Worm (Caenorhabditis elegans) whole organism, L2 larva: ENCODE data around the gene T14B4.8.

Experiments
- F13H6.1 ChIP-seq: sonication (generic microtip); optimal IDR thresholded peaks from 2 replicates; lab custom pipeline; 2016; ENCODE audit warnings: missing genetic modification characterization, missing compliant biosample characterization
- R02D3.7 ChIP-seq: fragments of 150-350 bp; optimal IDR thresholded peaks from 2 replicates; lab custom pipeline; 2014; ENCODE audit warnings: missing biosample characterization, missing genetic modification characterization
- Y55F3AM.14 ChIP-seq: fragments of 200-800 bp; sonication (Bioruptor generic); optimal IDR thresholded peaks from 2 replicates; lab custom pipeline; 2018; ENCODE audit warnings: mild to moderate bottlenecking, missing genetic modification characterization, missing compliant biosample characterization
- aly-2 ChIP-seq: fragments of 150-350 bp; optimal IDR thresholded peaks from 2 replicates; lab custom pipeline; 2014; ENCODE audit warnings: missing biosample characterization, missing genetic modification characterization
- ama-1 ChIP-seq: fragments of 150-350 bp; optimal IDR thresholded peaks from 2 replicates; lab custom pipeline; 2018; ENCODE audit warnings: inconsistent platforms
- blmp-1 ChIP-seq: sonication (generic microtip); optimal IDR thresholded peaks from 2 replicates; lab custom pipeline; 2017; ENCODE audit warnings: missing genetic modification characterization, mild to moderate bottlenecking, missing compliant biosample characterization, antibody characterized with exemption, moderate library complexity; ENCODE audit not compliant: insufficient read depth
- crh-2 ChIP-seq: sonication (generic microtip); optimal IDR thresholded peaks from 2 replicates; lab custom pipeline; 2017; ENCODE audit warnings: missing biosample characterization, missing genetic modification characterization
- egl-27 ChIP-seq: sonication (generic microtip); optimal IDR thresholded peaks from 3 replicates; lab custom pipeline; 2017; ENCODE audit warnings: missing biosample characterization, missing genetic modification reagents, missing genetic modification characterization
- elt-1 ChIP-seq: fragments of 150-350 bp; optimal IDR thresholded peaks from 2 replicates; lab custom pipeline; 2014; ENCODE audit warnings: missing biosample characterization, missing genetic modification characterization
- elt-3 ChIP-seq: sonication (generic microtip); optimal IDR thresholded peaks from 2 replicates; lab custom pipeline; 2017; ENCODE audit warnings: missing biosample characterization, missing genetic modification characterization
- fos-1 ChIP-seq: fragments of 150-350 bp; optimal IDR thresholded peaks from 2 replicates; lab custom pipeline; 2014; ENCODE audit warnings: missing biosample characterization, missing genetic modification characterization
- gmeb-1 ChIP-seq: fragments of 150-350 bp; optimal IDR thresholded peaks from 2 replicates; lab custom pipeline; 2014; ENCODE audit warnings: missing biosample characterization, missing genetic modification characterization
- lin-13 ChIP-seq: fragments of 150-350 bp; optimal IDR thresholded peaks from 2 replicates; lab custom pipeline; 2014; ENCODE audit warnings: missing biosample characterization, missing genetic modification reagents, missing genetic modification characterization
- lsy-2 ChIP-seq, 2 experiments: fragments of 150-350 bp in 1 of 2; sonication (generic microtip) in 1 of 2; optimal IDR thresholded peaks; 2 replicates each; lab custom pipeline; 2014 to 2017; ENCODE audit warnings: missing biosample characterization in 2 of 2, missing genetic modification characterization in 2 of 2
- mbf-1 ChIP-seq: sonication (generic microtip); optimal IDR thresholded peaks from 2 replicates; lab custom pipeline; 2017; ENCODE audit warnings: missing biosample characterization, missing genetic modification characterization
- mdl-1 ChIP-seq, 2 experiments: fragments of 150-350 bp in 1 of 2; sonication (generic microtip) in 1 of 2; optimal IDR thresholded peaks; 2 replicates each; lab custom pipeline; 2017; ENCODE audit warnings: missing biosample characterization in 2 of 2, missing genetic modification characterization in 2 of 2
- nhr-11 ChIP-seq: fragments of 150-350 bp; optimal IDR thresholded peaks from 2 replicates; lab custom pipeline; 2014; ENCODE audit warnings: missing biosample characterization, missing genetic modification characterization
- nhr-12 ChIP-seq: fragments of 150-350 bp; optimal IDR thresholded peaks from 2 replicates; lab custom pipeline; 2014; ENCODE audit warnings: missing biosample characterization, missing genetic modification characterization
- nhr-129 ChIP-seq: fragments of 150-350 bp; optimal IDR thresholded peaks from 2 replicates; lab custom pipeline; 2014; ENCODE audit warnings: missing biosample characterization, missing genetic modification characterization
- nhr-21 ChIP-seq: fragments of 150-350 bp; optimal IDR thresholded peaks from 2 replicates; lab custom pipeline; 2014; ENCODE audit warnings: missing biosample characterization, missing genetic modification characterization
- nhr-23 ChIP-seq: fragments of 150-350 bp; optimal IDR thresholded peaks from 2 replicates; lab custom pipeline; 2014; ENCODE audit warnings: missing biosample characterization, missing genetic modification reagents, missing genetic modification characterization
- nhr-25 ChIP-seq: fragments of 150-350 bp; sonication (generic microtip); optimal IDR thresholded peaks from 3 replicates; lab custom pipeline; 2014; ENCODE audit warnings: missing biosample characterization, missing genetic modification characterization
- nhr-6 ChIP-seq: fragments of 150-350 bp; optimal IDR thresholded peaks from 2 replicates; lab custom pipeline; 2014; ENCODE audit warnings: missing biosample characterization, missing genetic modification characterization
- nhr-77 ChIP-seq: fragments of 150-350 bp; optimal IDR thresholded peaks from 2 replicates; lab custom pipeline; 2014; ENCODE audit warnings: missing biosample characterization, missing genetic modification characterization
- peb-1 ChIP-seq: fragments of 150-350 bp; optimal IDR thresholded peaks from 2 replicates; lab custom pipeline; 2014; ENCODE audit warnings: missing biosample characterization, missing genetic modification characterization
- sem-4 ChIP-seq: fragments of 150-350 bp; optimal IDR thresholded peaks from 2 replicates; lab custom pipeline; 2014; ENCODE audit warnings: missing biosample characterization, missing genetic modification reagents, missing genetic modification characterization
- skn-1 ChIP-seq: sonication (generic microtip); optimal IDR thresholded peaks from 2 replicates; lab custom pipeline; 2017; ENCODE audit warnings: missing biosample characterization, missing genetic modification characterization
- sma-3 ChIP-seq: sonication (generic microtip); optimal IDR thresholded peaks from 2 replicates; lab custom pipeline; 2016; ENCODE audit warnings: missing genetic modification reagents, missing genetic modification characterization, missing compliant biosample characterization
- sma-9 ChIP-seq, 2 experiments: fragments of 150-350 bp in 1 of 2; sonication (generic microtip) in 1 of 2; optimal IDR thresholded peaks; 2 replicates each; lab custom pipeline; 2014 to 2016; ENCODE audit warnings: missing genetic modification characterization in 2 of 2, mild to moderate bottlenecking in 1 of 2, missing biosample characterization in 1 of 2, missing compliant biosample characterization in 1 of 2, missing genetic modification reagents in 1 of 2, moderate library complexity in 1 of 2
- snpc-4 ChIP-seq: fragments of 150-350 bp; optimal IDR thresholded peaks from 2 replicates; lab custom pipeline; 2014; ENCODE audit warnings: missing biosample characterization, missing genetic modification characterization
- unc-39 ChIP-seq: fragments of 150-350 bp; optimal IDR thresholded peaks from 2 replicates; lab custom pipeline; 2014; ENCODE audit warnings: missing biosample characterization, missing genetic modification characterization
- unc-62 ChIP-seq: fragments of 150-350 bp; optimal IDR thresholded peaks from 2 replicates; lab custom pipeline; 2014; ENCODE audit warnings: missing biosample characterization, missing genetic modification reagents, missing genetic modification characterization
- ztf-1 ChIP-seq: fragments of 200-800 bp; sonication (Bioruptor generic); conservative IDR thresholded peaks from 2 replicates; pipeline ENCODE4 v1.3.6; 2022; ENCODE audit warnings: missing genetic modification characterization, missing compliant biosample characterization
- ztf-4 ChIP-seq: fragments of 150-350 bp; optimal IDR thresholded peaks from 2 replicates; lab custom pipeline; 2014; ENCODE audit warnings: missing biosample characterization, missing genetic modification characterization

Gene T14B4.8

DNA sequence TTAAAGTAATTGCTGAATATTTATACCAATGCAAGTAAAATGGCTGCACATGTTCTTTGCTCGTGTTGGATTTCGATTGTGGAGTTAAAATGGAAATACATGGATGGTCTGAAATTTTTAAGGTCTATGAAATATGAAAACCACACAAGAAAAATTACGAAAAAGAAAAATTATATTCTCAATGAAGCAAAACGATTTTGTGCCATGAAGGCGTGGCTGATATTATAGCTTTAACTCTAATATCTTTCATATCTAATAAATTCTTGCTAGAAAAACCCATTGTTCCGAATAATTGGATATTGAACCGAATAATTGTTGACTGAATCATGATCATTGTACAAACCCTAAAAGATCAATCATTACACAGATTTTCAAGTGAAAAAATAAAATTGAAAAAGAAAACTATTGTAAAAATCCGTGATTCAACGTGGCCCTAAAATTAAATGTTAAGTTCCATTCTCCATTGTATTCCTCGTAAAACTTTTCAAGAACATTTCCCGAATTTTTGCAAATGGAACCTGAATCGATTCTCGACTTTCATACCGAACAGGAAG lies 25.6 kb upstream of the T14B4.8 start, which contains the start of the genes srx-95 and fis-1:
Gene srx-95, minus strand, starts transcription at position 101 of the 554 bp plus-strand sequence.
Gene fis-1, plus strand, starts transcription at position 504 of the 554 bp plus-strand sequence.
- no peak for TF ChIP-seq nhr-21
- TF ChIP-seq elt-3 (tag; lab: Kevin White, UChicago): no peak
- no peak for TF ChIP-seq ztf-4
- no peak for TF ChIP-seq snpc-4 (tag; lab: Kevin White, UChicago)
- no peak for TF ChIP-seq nhr-12
- no peak for TF ChIP-seq peb-1
- TF ChIP-seq egl-27: no peak
- TF ChIP-seq gmeb-1 (tag; lab: Kevin White, UChicago): no peak
- no peak for TF ChIP-seq nhr-23 (tag; lab: Kevin White, UChicago)
- no peak for TF ChIP-seq sma-9 (GFP tag; optimal IDR thresholded peaks at IDR 0.05; lab: Kevin White, UChicago)
- TF ChIP-seq sma-9 (tag; optimal IDR thresholded peaks at IDR 0.05; lab: Kevin White, UChicago): no peak

ce11 chrII:6752850-6753249 lies 23.7 kb upstream of the T14B4.8 start, which contains the start of gene F41G3.21:
F41G3.21 (minus strand) TSS chrII:6752950.
- TF ChIP-seq nhr-77 (tag; lab: Kevin White, UChicago): no peak

ce11 chrII:6752027-6752426 lies 22.8 kb upstream of the T14B4.8 start, which contains the start of gene F41G3.19:
F41G3.19 (minus strand) TSS chrII:6752127.
- TF ChIP-seq peb-1 (no peak), ama-1 (no peak), crh-2 (tag; lab: Kevin White, UChicago) (no peak), mbf-1 (tag; lab: Kevin White, UChicago) (no peak), lin-13 (no peak), sma-3 (no peak)

DNA sequence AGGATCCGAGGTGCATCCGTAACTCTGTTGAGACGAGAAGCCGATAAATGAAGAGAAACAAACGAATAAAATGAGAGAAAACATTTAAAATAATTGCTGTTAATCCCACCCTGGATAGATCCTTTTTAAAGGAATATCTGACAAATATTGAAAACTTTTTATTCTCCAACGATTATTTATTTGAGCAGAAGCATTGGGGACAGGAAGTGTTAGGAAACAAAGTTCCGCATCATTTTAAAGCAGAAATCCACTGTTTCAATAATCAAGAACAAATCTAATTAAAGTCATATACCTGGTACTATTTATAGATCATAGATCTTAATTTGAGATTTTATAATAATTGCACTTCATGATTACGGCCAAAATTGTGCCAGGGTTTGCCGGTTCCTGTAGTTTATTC lies 21.7 kb upstream of the T14B4.8 start, which contains the start of gene F41G3.20:
Gene F41G3.20, minus strand, starts transcription at position 101 of the 400 bp plus-strand sequence.
- TF ChIP-seq unc-39 (tag; lab: Kevin White, UChicago): no peak
- no peak for TF ChIP-seq nhr-25 (tag; lab: Kevin White, UChicago)
- no peak for TF ChIP-seq nhr-11 (tag; lab: Kevin White, UChicago)
- no peak for TF ChIP-seq unc-62 (GFP tag; lab: Kevin White, UChicago)
- TF ChIP-seq Y55F3AM.14: no peak
- TF ChIP-seq nhr-6: no peak
- TF ChIP-seq aly-2 (tag; lab: Kevin White, UChicago): no peak
- TF ChIP-seq elt-1 (tag; lab: Kevin White, UChicago): no peak
- TF ChIP-seq sem-4 (tag; lab: Kevin White, UChicago): no peak
- TF ChIP-seq fos-1 (tag; lab: Kevin White, UChicago): no peak
- no peak for TF ChIP-seq elt-3 (tag; lab: Kevin White, UChicago)
- no peak for TF ChIP-seq sma-9 (GFP tag; optimal IDR thresholded peaks at IDR 0.05; lab: Kevin White, UChicago)
- TF ChIP-seq sma-9 (tag; optimal IDR thresholded peaks at IDR 0.05; lab: Kevin White, UChicago): no peak
- TF ChIP-seq nhr-129: no peak
- no peak for TF ChIP-seq F13H6.1 (tag; lab: Kevin White, UChicago)
- no peak for TF ChIP-seq skn-1 (tag; lab: Kevin White, UChicago)
- TF ChIP-seq mbf-1 (tag; lab: Kevin White, UChicago): no peak

ce11 chrII:6749422-6749821 lies 20.2 kb upstream of the T14B4.8 start, which contains the start of gene F41G3.10:
F41G3.10 (minus strand) TSS chrII:6749522.
- no peak for TF ChIP-seq ztf-1
- TF ChIP-seq ztf-4: no peak
- TF ChIP-seq nhr-12: no peak
- no peak for TF ChIP-seq R02D3.7 (tag; lab: Kevin White, UChicago)
- TF ChIP-seq blmp-1 (tag; lab: Kevin White, UChicago): no peak
- no peak for TF ChIP-seq lsy-2 (tag; optimal IDR thresholded peaks at IDR 0.05; lab: Kevin White, UChicago)
- TF ChIP-seq nhr-11 (tag; lab: Kevin White, UChicago): no peak
- TF ChIP-seq unc-39 (tag; lab: Kevin White, UChicago): no peak
- no peak for TF ChIP-seq mdl-1 (tag; optimal IDR thresholded peaks at IDR 0.05; lab: Kevin White, UChicago)
- TF ChIP-seq sma-3: no peak
- no peak for TF ChIP-seq sma-9 (GFP tag; optimal IDR thresholded peaks at IDR 0.05; lab: Kevin White, UChicago)
- TF ChIP-seq sma-9 (tag; optimal IDR thresholded peaks at IDR 0.05; lab: Kevin White, UChicago): no peak
